Fruit fly (Drosophila melanogaster): ENCODE data around the gene p38a.

Gene p38a

dm6 chr3R:24169362-24169761, 17.2 kb upstream of the p38a start, which contains the start of gene CG5510:
TSS of gene CG5510 (minus strand) at chr3R:24169562.
- TF ChIP-seq ey (GFP tag; optimal IDR thresholded peaks at IDR 0.05) (peak; percentile 27), tai (GFP tag; optimal IDR thresholded peaks at IDR 0.05) (no peak), sv (GFP tag; optimal IDR thresholded peaks at IDR 0.05) (peak; percentile 6), CG9705 (GFP tag; optimal IDR thresholded peaks at IDR 0.05) (no peak), br (GFP tag; optimal IDR thresholded peaks at IDR 0.05) (peak; percentile 2), Dfd (GFP tag; optimal IDR thresholded peaks at IDR 0.05) (no peak), HLH106 (tag; optimal IDR thresholded peaks at IDR 0.05) (peak; percentile 21), Dif (GFP tag; optimal IDR thresholded peaks at IDR 0.05; ENCODE audit: partially characterized antibody) (no peak), Hr78 (GFP tag; optimal IDR thresholded peaks at IDR 0.05) (no peak), Abd-B (GFP tag; optimal IDR thresholded peaks at IDR 0.05) (no peak), CG32264 (GFP tag; optimal IDR thresholded peaks at IDR 0.05) (no peak), Mio (GFP tag; optimal IDR thresholded peaks at IDR 0.05) (no peak), Jra (GFP tag; optimal IDR thresholded peaks at IDR 0.05) (peak; percentile 76), dl (GFP tag; optimal IDR thresholded peaks at IDR 0.05; ENCODE audit: insufficient read depth in 1 of 2, partially characterized antibody in 2 of 2) (peak in 1 of 2 experiments; percentile 8), Sp1 (GFP tag; optimal IDR thresholded peaks at IDR 0.05) (peak; percentile 10), Myc (optimal IDR thresholded peaks at IDR 0.05) (no peak), lola (GFP tag; optimal IDR thresholded peaks at IDR 0.05) (no peak), dmrt93B (GFP tag; optimal IDR thresholded peaks at IDR 0.05) (no peak), N (GFP tag; optimal IDR thresholded peaks at IDR 0.05) (no peak), h (GFP tag; optimal IDR thresholded peaks at IDR 0.05) (peak; percentile 33), GATAd (GFP tag; optimal IDR thresholded peaks at IDR 0.05) (no peak), fru (GFP tag; optimal IDR thresholded peaks at IDR 0.05) (peak; percentile 36), foxo (GFP tag; optimal IDR thresholded peaks at IDR 0.05) (no peak), Rel (GFP tag; optimal IDR thresholded peaks at IDR 0.05) (no peak), Rel (tag; optimal IDR thresholded peaks at IDR 0.05) (peak; percentile 45), woc (GFP tag; optimal IDR thresholded peaks at IDR 0.05) (peak; percentile 14), Hr83 (GFP tag; optimal IDR thresholded peaks at IDR 0.05; ENCODE audit: poor library complexity, severe bottlenecking) (peak; percentile 52), dsf (GFP tag; optimal IDR thresholded peaks at IDR 0.05; ENCODE audit: borderline replicate concordance) (no peak)

DNA sequence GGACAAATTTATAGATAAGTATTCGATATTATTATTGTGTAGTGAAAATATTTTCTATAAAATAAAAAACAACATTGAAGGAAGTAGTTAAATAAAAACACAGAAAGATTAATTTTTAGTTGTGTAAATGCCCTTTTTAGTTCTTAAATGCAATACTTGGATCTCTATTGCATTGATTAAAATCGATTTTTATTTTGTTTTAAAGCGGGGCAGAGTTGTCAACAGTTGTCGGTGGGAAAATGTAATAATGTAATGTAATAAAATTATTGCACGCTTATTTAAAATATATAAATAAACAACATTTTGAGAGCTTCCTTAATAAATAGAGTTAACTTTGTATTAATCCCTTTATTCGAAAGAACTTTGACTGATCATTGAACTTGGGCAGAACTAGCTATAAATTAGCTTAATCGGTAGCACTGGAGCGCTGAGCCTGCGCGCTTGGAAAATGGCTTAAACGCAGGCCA, 11.5 kb upstream of the p38a start, which contains the start of gene Apc2:
Apc2 (plus strand) TSS at position 411 of the 467 bp plus-strand sequence.
- TF ChIP-seq Vsx2 (GFP tag; optimal IDR thresholded peaks at IDR 0.05; ENCODE audit: partially characterized antibody) (no peak), br (GFP tag; optimal IDR thresholded peaks at IDR 0.05) (peak; percentile 52), Hr83 (GFP tag; optimal IDR thresholded peaks at IDR 0.05; ENCODE audit: poor library complexity, severe bottlenecking) (no peak), pan (optimal IDR thresholded peaks at IDR 0.05) (no peak), Jra (GFP tag; optimal IDR thresholded peaks at IDR 0.05) (peak; percentile 38), jim (GFP tag; optimal IDR thresholded peaks at IDR 0.05) (no peak), dl (GFP tag; optimal IDR thresholded peaks at IDR 0.05; ENCODE audit: insufficient read depth in 1 of 2, partially characterized antibody in 2 of 2) (no peak), OdsH (GFP tag; optimal IDR thresholded peaks at IDR 0.05) (peak; percentile 17), N (GFP tag; optimal IDR thresholded peaks at IDR 0.05) (no peak), Dif (GFP tag; optimal IDR thresholded peaks at IDR 0.05; ENCODE audit: partially characterized antibody) (no peak), fru (GFP tag; optimal IDR thresholded peaks at IDR 0.05) (peak; percentile 59), GATAd (GFP tag; optimal IDR thresholded peaks at IDR 0.05) (no peak), ey (GFP tag; optimal IDR thresholded peaks at IDR 0.05) (peak; percentile 42), usp (GFP tag; optimal IDR thresholded peaks at IDR 0.05) (no peak), HLH106 (tag; optimal IDR thresholded peaks at IDR 0.05) (peak; percentile 76), h (GFP tag; optimal IDR thresholded peaks at IDR 0.05) (peak; percentile 58), Sp1 (GFP tag; optimal IDR thresholded peaks at IDR 0.05) (peak; percentile 69), CG9705 (GFP tag; optimal IDR thresholded peaks at IDR 0.05) (peak; percentile 42), brk (GFP tag; optimal IDR thresholded peaks at IDR 0.05) (no peak), Hnf4 (GFP tag; optimal IDR thresholded peaks at IDR 0.05) (no peak), sage (GFP tag; optimal IDR thresholded peaks at IDR 0.05) (no peak), CrebA (GFP tag; optimal IDR thresholded peaks at IDR 0.05; ENCODE audit: borderline replicate concordance) (no peak), woc (GFP tag; optimal IDR thresholded peaks at IDR 0.05) (peak; percentile 73), Mio (GFP tag; optimal IDR thresholded peaks at IDR 0.05) (no peak), Myc (optimal IDR thresholded peaks at IDR 0.05) (peak; percentile 90), psq (GFP tag; optimal IDR thresholded peaks at IDR 0.05) (peak; percentile 56), lola (GFP tag; optimal IDR thresholded peaks at IDR 0.05) (no peak), dmrt93B (GFP tag; optimal IDR thresholded peaks at IDR 0.05) (peak; percentile 34), Rel (GFP tag; optimal IDR thresholded peaks at IDR 0.05) (no peak), Rel (tag; optimal IDR thresholded peaks at IDR 0.05) (no peak), dsf (GFP tag; optimal IDR thresholded peaks at IDR 0.05; ENCODE audit: borderline replicate concordance) (peak; percentile 51), Dfd (GFP tag; optimal IDR thresholded peaks at IDR 0.05) (no peak), tai (GFP tag; optimal IDR thresholded peaks at IDR 0.05) (no peak), sv (GFP tag; optimal IDR thresholded peaks at IDR 0.05) (peak; percentile 4), Abd-B (GFP tag; optimal IDR thresholded peaks at IDR 0.05) (no peak), Hr78 (GFP tag; optimal IDR thresholded peaks at IDR 0.05) (no peak), rgr (GFP tag; optimal IDR thresholded peaks at IDR 0.05) (peak; percentile 54), foxo (GFP tag; optimal IDR thresholded peaks at IDR 0.05) (peak in 1 of 2 experiments; percentile 62), CG32264 (GFP tag; optimal IDR thresholded peaks at IDR 0.05) (no peak)

All from whole organism, wandering third instar larva.